Worm (Caenorhabditis elegans) whole organism, L4/young adult: ENCODE results near the gene E02H4.2.

Source experiments
- dao-5 ChIP-seq: sonication (generic microtip); optimal IDR thresholded peaks from 2 replicates; lab custom pipeline; 2016; ENCODE audit warnings: missing genotype, missing genetic modification characterization, moderate library complexity, missing compliant biosample characterization
- him-1 ChIP-seq: sonication (generic microtip); optimal IDR thresholded peaks from 2 replicates; lab custom pipeline; 2016; ENCODE audit warnings: missing genotype, missing genetic modification reagents, missing genetic modification characterization, missing compliant biosample characterization

- TF ChIP-seq him-1 (tag; lab: Kevin White, UChicago) = no peak
- no peak for TF ChIP-seq dao-5 (tag; lab: Kevin White, UChicago)
These were observed 47.1 kb downstream of the E02H4.2 start, which contains the start of gene srg-36 for ce11 chrX:14234366-14234765.
